Fruit fly (Drosophila melanogaster) S2 (cell line): ENCODE data around the gene CG14109.

Source experiments
- CG8478 ChIP-seq: fragments of >200 bp; optimal IDR thresholded peaks from 2 replicates; lab custom pipeline; 2018
- CTCF ChIP-seq, 2 experiments: fragments of >200 bp; optimal IDR thresholded peaks; 2 replicates each; lab custom pipeline; 2018

dm6 chr3L:13452281-13452680, 11.6 kb downstream of the CG14109 start:
- TF ChIP-seq CG8478 (lab: Kevin White, UChicago) = no peak
- no peak for TF ChIP-seq CTCF (optimal IDR thresholded peaks at IDR 0.05; lab: Kevin White, UChicago)
